Worm (Caenorhabditis elegans) whole organism, young adult: Measurements from ENCODE around the gene Y41D4B.24.

Experiments used
- C17E4.6 ChIP-seq: fragments of 200-800 bp; sonication (Bioruptor generic); IDR thresholded peaks from 2 replicates; pipeline ENCODE4 v1.3.6; 2022; ENCODE audit warnings: missing genetic modification reagents, missing genetic modification characterization, missing compliant biosample characterization
- F37B4.10 ChIP-seq: fragments of 200-800 bp; sonication (Bioruptor generic); IDR thresholded peaks from 2 replicates; pipeline ENCODE4 v1.3.6; 2022; ENCODE audit warnings: missing genetic modification characterization, missing compliant biosample characterization
- K11D2.4 ChIP-seq: fragments of 200-800 bp; sonication (Bioruptor generic); IDR thresholded peaks from 2 replicates; pipeline ENCODE4 v1.3.6; 2022; ENCODE audit warnings: missing genetic modification reagents, missing genetic modification characterization, missing compliant biosample characterization
- T07F8.4 ChIP-seq: sonication (generic microtip); optimal IDR thresholded peaks from 2 replicates; lab custom pipeline; 2016; ENCODE audit warnings: mild to moderate bottlenecking, missing genetic modification characterization, moderate library complexity, missing compliant biosample characterization
- T26A5.8 ChIP-seq: sonication (generic microtip); optimal IDR thresholded peaks from 2 replicates; lab custom pipeline; 2016; ENCODE audit warnings: missing genetic modification characterization, missing compliant biosample characterization
- Y53G8AR.9 ChIP-seq: fragments of 200-800 bp; sonication (Bioruptor generic); conservative IDR thresholded peaks from 2 replicates; pipeline ENCODE4 v1.3.6; 2022; ENCODE audit warnings: missing genetic modification reagents, missing genetic modification characterization, missing compliant biosample characterization
- akir-1 ChIP-seq: fragments of 200-800 bp; sonication (Bioruptor generic); optimal IDR thresholded peaks from 2 replicates; lab custom pipeline; 2018; ENCODE audit warnings: mild to moderate bottlenecking, missing genetic modification characterization, moderate library complexity, missing compliant biosample characterization
- aptf-3 ChIP-seq: fragments of 200-800 bp; sonication (Bioruptor generic); IDR thresholded peaks from 2 replicates; pipeline ENCODE4 v1.3.6; 2022; ENCODE audit warnings: missing genetic modification characterization, missing compliant biosample characterization
- bed-1 ChIP-seq: fragments of 200-800 bp; sonication (Bioruptor generic); IDR thresholded peaks from 2 replicates; pipeline ENCODE4 v1.3.6; 2022; ENCODE audit warnings: missing genetic modification reagents, missing genetic modification characterization, missing compliant biosample characterization
- bed-2 ChIP-seq: fragments of 200-800 bp; sonication (Bioruptor generic); IDR thresholded peaks from 2 replicates; pipeline ENCODE4 v1.3.6; 2022; ENCODE audit warnings: missing genetic modification reagents, missing genetic modification characterization, missing compliant biosample characterization
- cebp-2 ChIP-seq: fragments of 200-800 bp; sonication (Bioruptor generic); IDR thresholded peaks from 2 replicates; pipeline ENCODE4 v1.3.6; 2022; ENCODE audit warnings: missing genetic modification characterization, missing compliant biosample characterization
- ceh-58 ChIP-seq: fragments of 200-800 bp; sonication (Bioruptor generic); IDR thresholded peaks from 2 replicates; pipeline ENCODE4 v1.3.6; 2022; ENCODE audit warnings: missing genetic modification characterization, missing compliant biosample characterization
- ceh-91 ChIP-seq: fragments of 200-800 bp; sonication (Bioruptor generic); IDR thresholded peaks from 2 replicates; pipeline ENCODE4 v1.3.6; 2022; ENCODE audit warnings: missing genetic modification reagents, missing genetic modification characterization, missing compliant biosample characterization
- chd-7 ChIP-seq: sonication (generic microtip); optimal IDR thresholded peaks from 2 replicates; lab custom pipeline; 2016; ENCODE audit warnings: mild to moderate bottlenecking, missing genetic modification characterization, moderate library complexity, missing compliant biosample characterization
- dox-1 ChIP-seq: fragments of 200-800 bp; sonication (Bioruptor generic); IDR thresholded peaks from 2 replicates; pipeline ENCODE4 v1.3.6; 2022; ENCODE audit warnings: missing genetic modification reagents, missing genetic modification characterization, missing compliant biosample characterization
- egrh-3 ChIP-seq: fragments of 200-800 bp; sonication (Bioruptor generic); IDR thresholded peaks from 2 replicates; pipeline ENCODE4 v1.3.6; 2022; ENCODE audit warnings: missing genetic modification reagents, missing genetic modification characterization, missing compliant biosample characterization
- hrde-1 ChIP-seq: sonication (generic microtip); optimal IDR thresholded peaks from 2 replicates; lab custom pipeline; 2016; ENCODE audit warnings: missing genetic modification characterization, mild to moderate bottlenecking, missing compliant biosample characterization, moderate library complexity, missing genotype, missing genetic modification reagents, borderline replicate concordance
- lag-1 ChIP-seq: fragments of 200-800 bp; sonication (Bioruptor generic); IDR thresholded peaks from 2 replicates; pipeline ENCODE4 v1.3.6; 2022; ENCODE audit warnings: missing genetic modification reagents, missing genetic modification characterization, missing compliant biosample characterization
- let-526 ChIP-seq: fragments of 200-800 bp; sonication (Bioruptor generic); IDR thresholded peaks from 2 replicates; pipeline ENCODE4 v1.3.6; 2022; ENCODE audit warnings: missing genetic modification reagents, missing genetic modification characterization, missing compliant biosample characterization
- let-607 ChIP-seq, 2 experiments: fragments of 200-800 bp in 1 of 2; sonication (Bioruptor generic) in 1 of 2; sonication (generic microtip) in 1 of 2; optimal IDR thresholded peaks; 2 replicates each; lab custom pipeline; 2016 to 2018; ENCODE audit warnings: mild to moderate bottlenecking in 2 of 2, missing compliant biosample characterization in 2 of 2, missing genetic modification characterization in 2 of 2, moderate library complexity in 2 of 2, missing genotype in 1 of 2
- lin-26 ChIP-seq: fragments of 200-800 bp; sonication (Bioruptor generic); IDR thresholded peaks from 2 replicates; pipeline ENCODE4 v1.3.6; 2022; ENCODE audit warnings: missing genetic modification reagents, missing genetic modification characterization, missing compliant biosample characterization
- lin-40 ChIP-seq: sonication (generic microtip); optimal IDR thresholded peaks from 2 replicates; lab custom pipeline; 2016; ENCODE audit warnings: missing genetic modification characterization, mild to moderate bottlenecking, missing compliant biosample characterization, missing genotype, missing genetic modification reagents
- lsl-1 ChIP-seq: fragments of 200-800 bp; sonication (Bioruptor generic); optimal IDR thresholded peaks from 2 replicates; lab custom pipeline; 2018; ENCODE audit warnings: mild to moderate bottlenecking, missing genetic modification characterization, moderate library complexity, missing compliant biosample characterization
- mcd-1 ChIP-seq: fragments of 200-800 bp; sonication (Bioruptor generic); IDR thresholded peaks from 2 replicates; pipeline ENCODE4 v1.3.6; 2022; ENCODE audit warnings: missing genetic modification reagents, missing genetic modification characterization, missing compliant biosample characterization
- mxl-1 ChIP-seq: sonication (generic microtip); optimal IDR thresholded peaks from 2 replicates; lab custom pipeline; 2016; ENCODE audit warnings: missing genetic modification characterization, missing compliant biosample characterization
- nhr-120 ChIP-seq: fragments of 200-800 bp; sonication (Bioruptor generic); IDR thresholded peaks from 2 replicates; pipeline ENCODE4 v1.3.6; 2022; ENCODE audit warnings: missing genetic modification characterization, missing compliant biosample characterization
- nhr-27 ChIP-seq: fragments of 200-800 bp; sonication (Bioruptor generic); optimal IDR thresholded peaks from 2 replicates; lab custom pipeline; 2018; ENCODE audit warnings: mild to moderate bottlenecking, missing genetic modification characterization, moderate library complexity, missing compliant biosample characterization
- pha-4 ChIP-seq: fragments of 150-350 bp; sonication (generic microtip); optimal IDR thresholded peaks from 2 replicates; lab custom pipeline; 2014; ENCODE audit warnings: missing biosample characterization, missing genetic modification reagents, missing genetic modification characterization
- rcor-1 ChIP-seq: fragments of 200-800 bp; sonication (Bioruptor generic); IDR thresholded peaks from 2 replicates; pipeline ENCODE4 v1.3.6; 2022; ENCODE audit warnings: missing genetic modification reagents, missing genetic modification characterization, missing compliant biosample characterization
- repo-1 ChIP-seq: sonication (generic microtip); optimal IDR thresholded peaks from 2 replicates; lab custom pipeline; 2017; ENCODE audit warnings: mild to moderate bottlenecking, missing genetic modification characterization, missing compliant biosample characterization
- snpc-3.4 ChIP-seq: sonication (generic microtip); optimal IDR thresholded peaks from 2 replicates; lab custom pipeline; 2017; ENCODE audit warnings: missing genetic modification characterization, mild to moderate bottlenecking, missing compliant biosample characterization, antibody characterized with exemption, moderate library complexity, missing genotype, missing genetic modification reagents
- snpc-4 ChIP-seq, 5 experiments: fragments of 150-350 bp in 1 of 5; sonication (generic microtip) in 4 of 5; optimal IDR thresholded peaks; 2 replicates each; lab custom pipeline; 2014 to 2018; ENCODE audit warnings: missing genetic modification characterization in 5 of 5, missing biosample characterization in 3 of 5, antibody characterized with exemption in 2 of 5, mild to moderate bottlenecking in 2 of 5, missing compliant biosample characterization in 2 of 5, missing genotype in 2 of 5, moderate library complexity in 2 of 5, missing genetic modification reagents in 1 of 5
- zfh-2 ChIP-seq: fragments of 200-800 bp; sonication (Bioruptor generic); conservative IDR thresholded peaks from 2 replicates; pipeline ENCODE4 v1.3.6; 2022; ENCODE audit warnings: missing genetic modification reagents, missing genetic modification characterization, missing compliant biosample characterization
- zim-3 ChIP-seq: sonication (generic microtip); optimal IDR thresholded peaks from 2 replicates; lab custom pipeline; 2017; ENCODE audit warnings: mild to moderate bottlenecking, missing genetic modification characterization, moderate library complexity, missing compliant biosample characterization
- ztf-22 ChIP-seq: fragments of 200-800 bp; sonication (Bioruptor generic); optimal IDR thresholded peaks from 2 replicates; lab custom pipeline; 2018; ENCODE audit warnings: mild to moderate bottlenecking, missing genetic modification characterization, moderate library complexity, missing compliant biosample characterization

Y41D4B.24 gene

ce11 chrIV:1722463-1722862 lies 40.5 kb upstream of the Y41D4B.24 start:
- TF ChIP-seq K11D2.4 (0 out of 2 replicates have a peak, but pooled peaks have one; percentile 19), dox-1 (GFP tag; lab: Robert Waterston, UW) (0 out of 2 replicates have a peak, but pooled peaks have one; percentile 22), bed-1 (GFP tag; lab: Robert Waterston, UW) (0 out of 2 replicates have a peak, but pooled peaks have one; percentile 23), ceh-58 (0 out of 2 replicates have a peak, but pooled peaks have one; percentile 23), ceh-91 (GFP tag; lab: Robert Waterston, UW) (0 out of 2 replicates have a peak, but pooled peaks have one; percentile 10), zfh-2 (GFP tag; lab: Robert Waterston, UW) (peak; percentile 70), mcd-1 (peak; percentile 55), egrh-3 (peak; percentile 98), Y53G8AR.9 (GFP tag; lab: Robert Waterston, UW) (0 out of 2 replicates have a peak, but pooled peaks have one; percentile 19), lin-26 (GFP tag; lab: Robert Waterston, UW) (peak; percentile 84)

ce11 chrIV:1721610-1722009 lies 39.6 kb upstream of the Y41D4B.24 start:
- TF ChIP-seq egrh-3: peak; percentile 88
- TF ChIP-seq mxl-1 (tag; lab: Kevin White, UChicago): no peak
- no peak for TF ChIP-seq pha-4 (tag; lab: Kevin White, UChicago)
- TF ChIP-seq lin-26 (GFP tag; lab: Robert Waterston, UW): peak; percentile 66; the same call in 1 of the 2 replicates
- TF ChIP-seq chd-7: no peak
- no peak for TF ChIP-seq hrde-1 (tag; lab: Kevin White, UChicago)
- TF ChIP-seq bed-1 (GFP tag; lab: Robert Waterston, UW): no peak
- no peak for TF ChIP-seq T07F8.4 (tag; lab: Kevin White, UChicago)
- no peak for TF ChIP-seq nhr-27 (tag; lab: Kevin White, UChicago)
- TF ChIP-seq F37B4.10 (GFP tag; lab: Robert Waterston, UW): no peak
- TF ChIP-seq repo-1 (tag; lab: Kevin White, UChicago): no peak
- no peak for TF ChIP-seq ztf-22 (GFP tag; lab: Kevin White, UChicago)
- peak; percentile 79 for TF ChIP-seq lin-40 (tag; lab: Kevin White, UChicago)
- TF ChIP-seq lsl-1 (GFP tag; lab: Kevin White, UChicago): no peak
- TF ChIP-seq bed-2 (GFP tag; lab: Robert Waterston, UW): no peak
- TF ChIP-seq cebp-2: no peak
- no peak for TF ChIP-seq T26A5.8
- TF ChIP-seq akir-1 (GFP tag; lab: Kevin White, UChicago): no peak
- no peak for TF ChIP-seq snpc-4 (GFP tag; optimal IDR thresholded peaks at IDR 0.05; lab: Kevin White, UChicago)
- TF ChIP-seq snpc-4 (tag; optimal IDR thresholded peaks at IDR 0.05; lab: Kevin White, UChicago): no peak
- no peak for TF ChIP-seq lag-1 (GFP tag; lab: Robert Waterston, UW)
- no peak for TF ChIP-seq zim-3 (tag; lab: Kevin White, UChicago)
- TF ChIP-seq snpc-3.4: no peak
- TF ChIP-seq nhr-120 (GFP tag; lab: Robert Waterston, UW): no peak
- TF ChIP-seq zfh-2 (GFP tag; lab: Robert Waterston, UW): peak; percentile 25; the same call in 1 of the 2 replicates
- no peak for TF ChIP-seq C17E4.6
- TF ChIP-seq rcor-1: no peak
- TF ChIP-seq let-607 (tag; optimal IDR thresholded peaks at IDR 0.05; lab: Kevin White, UChicago): no peak
- no peak for TF ChIP-seq aptf-3
- TF ChIP-seq let-526 (GFP tag; lab: Robert Waterston, UW): 0 out of 2 replicates have a peak, but pooled peaks have one; percentile 7

ce11 chrIV:1720902-1721301 lies 38.9 kb upstream of the Y41D4B.24 start:
- TF ChIP-seq egrh-3 (peak; percentile 86), lin-26 (GFP tag; lab: Robert Waterston, UW) (peak; percentile 31; the same call in 1 of the 2 replicates), zfh-2 (GFP tag; lab: Robert Waterston, UW) (peak; percentile 65; the same call in 1 of the 2 replicates), lin-40 (tag; lab: Kevin White, UChicago) (peak; percentile 20), mcd-1 (peak; percentile 31; the same call in 1 of the 2 replicates)
- TF ChIP-seq, all 124 proteins: peak for 5; not testable (repeated sequence) for 119
